Worm (Caenorhabditis elegans): Measurements from ENCODE around the gene let-858.

Gene let-858

DNA sequence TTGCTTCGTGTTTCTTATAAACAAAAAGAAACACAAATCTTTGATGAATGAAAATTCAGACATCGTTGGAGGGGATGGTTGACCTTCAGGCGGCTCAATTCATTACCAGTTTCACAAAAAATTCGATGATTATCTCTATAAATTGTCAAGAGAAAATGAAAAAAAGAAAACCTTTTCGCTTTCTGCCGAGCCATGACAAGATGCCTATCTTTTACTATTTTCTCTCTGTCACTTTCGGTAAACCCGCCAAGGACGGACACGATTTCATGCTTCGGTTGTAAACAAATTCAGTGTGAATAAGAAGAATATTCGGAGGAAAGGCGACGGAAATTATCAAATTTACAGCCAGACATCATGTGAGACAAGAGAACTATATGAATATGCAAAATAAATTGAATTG lies 1.5 kb upstream of the let-858 start:
- TF ChIP-seq nhr-25 (tag; optimal IDR thresholded peaks at IDR 0.05; ENCODE audit: borderline replicate concordance, insufficient read depth) (no peak), nhr-76 (tag; optimal IDR thresholded peaks at IDR 0.05) (no peak), zfp-2 (tag; optimal IDR thresholded peaks at IDR 0.05) (no peak), daf-16 (GFP tag; optimal IDR thresholded peaks at IDR 0.05) (no peak), daf-16 (tag; optimal IDR thresholded peaks at IDR 0.05) (no peak), ceh-82 (tag; optimal IDR thresholded peaks at IDR 0.05) (no peak)

DNA sequence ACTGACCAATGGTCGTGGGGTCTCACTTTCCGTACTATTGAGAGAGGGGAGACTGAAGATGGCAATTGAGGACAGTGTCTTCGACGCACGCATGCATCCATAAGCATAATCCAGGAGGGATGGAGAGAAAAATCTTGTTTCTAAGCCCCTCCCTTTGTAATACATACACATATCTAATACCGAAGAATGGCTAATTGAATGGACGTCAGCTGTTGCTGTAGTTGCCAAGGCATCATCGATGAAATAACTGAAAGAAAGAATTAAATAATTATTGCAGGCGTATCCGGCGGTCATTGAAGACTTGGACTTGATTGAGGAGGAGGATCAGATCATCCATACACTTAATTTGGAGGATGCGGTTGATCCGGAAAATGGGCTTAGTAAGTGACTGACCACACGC lies 3.4 kb downstream of the let-858 start, which contains the start of gene F33A8.7:
F33A8.7 (minus strand) TSS at position 101 of the 400 bp plus-strand sequence.
- TF ChIP-seq egl-27 (tag; optimal IDR thresholded peaks at IDR 0.05) = no peak
- no peak for TF ChIP-seq Y105C5A.15 (GFP tag; IDR thresholded peaks at IDR 0.05)
- TF ChIP-seq ztf-11 (tag; optimal IDR thresholded peaks at IDR 0.05) = no peak
- peak; percentile 5 for TF ChIP-seq aha-1 (tag)
- TF ChIP-seq ztf-7 (tag; optimal IDR thresholded peaks at IDR 0.05) = no peak
- no peak for TF ChIP-seq mes-2 (tag; optimal IDR thresholded peaks at IDR 0.05; ENCODE audit: poor library complexity, severe bottlenecking)
- no peak for TF ChIP-seq F49E8.2 (tag; optimal IDR thresholded peaks at IDR 0.05; ENCODE audit: borderline replicate concordance)
- no peak for TF ChIP-seq nhr-41 (GFP tag; IDR thresholded peaks at IDR 0.05)
- no peak for TF ChIP-seq lin-13 (GFP tag; optimal IDR thresholded peaks at IDR 0.05)
- no peak for TF ChIP-seq spr-1 (tag; optimal IDR thresholded peaks at IDR 0.05)
- no peak for TF ChIP-seq F37D6.2 (tag; optimal IDR thresholded peaks at IDR 0.05)
- TF ChIP-seq ZK546.5 (tag; optimal IDR thresholded peaks at IDR 0.05) = no peak
- TF ChIP-seq dmd-9 (GFP tag; IDR thresholded peaks at IDR 0.05) = no peak
- peak; percentile 25 for TF ChIP-seq nhr-48 (tag; optimal IDR thresholded peaks at IDR 0.05)
- no peak for TF ChIP-seq jun-1 (tag; optimal IDR thresholded peaks at IDR 0.05)
- no peak for TF ChIP-seq zip-2 (tag; optimal IDR thresholded peaks at IDR 0.05)

DNA sequence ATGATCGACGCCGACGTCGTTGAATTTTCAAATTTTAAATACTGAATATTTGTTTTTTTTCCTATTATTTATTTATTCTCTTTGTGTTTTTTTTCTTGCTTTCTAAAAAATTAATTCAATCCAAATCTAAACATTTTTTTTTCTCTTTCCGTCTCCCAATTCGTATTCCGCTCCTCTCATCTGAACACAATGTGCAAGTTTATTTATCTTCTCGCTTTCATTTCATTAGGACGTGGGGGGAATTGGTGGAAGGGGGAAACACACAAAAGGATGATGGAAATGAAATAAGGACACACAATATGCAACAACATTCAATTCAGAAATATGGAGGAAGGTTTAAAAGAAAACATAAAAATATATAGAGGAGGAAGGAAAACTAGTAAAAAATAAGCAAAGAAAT lies 5.6 kb downstream of the let-858 start:
- TF ChIP-seq zip-2 (tag; optimal IDR thresholded peaks at IDR 0.05) (no peak), Y5F2A.4 (GFP tag; optimal IDR thresholded peaks at IDR 0.05) (no peak), aha-1 (tag) (peak; percentile 71), ceh-20 (GFP tag; IDR thresholded peaks at IDR 0.05) (no peak), F44E2.7 (GFP tag; IDR thresholded peaks at IDR 0.05) (no peak), hlh-11 (tag; optimal IDR thresholded peaks at IDR 0.05) (no peak), fos-1 (tag; optimal IDR thresholded peaks at IDR 0.05) (no peak), unc-39 (tag; optimal IDR thresholded peaks at IDR 0.05) (no peak), unc-62 (GFP tag; optimal IDR thresholded peaks at IDR 0.05 in 1 of 2) (peak in 1 of 2 experiments; percentile 43), unc-62 (tag; optimal IDR thresholded peaks at IDR 0.05) (no peak), nhr-6 (tag; optimal IDR thresholded peaks at IDR 0.05) (no peak), saeg-2 (GFP tag; IDR thresholded peaks at IDR 0.05) (no peak)

DNA sequence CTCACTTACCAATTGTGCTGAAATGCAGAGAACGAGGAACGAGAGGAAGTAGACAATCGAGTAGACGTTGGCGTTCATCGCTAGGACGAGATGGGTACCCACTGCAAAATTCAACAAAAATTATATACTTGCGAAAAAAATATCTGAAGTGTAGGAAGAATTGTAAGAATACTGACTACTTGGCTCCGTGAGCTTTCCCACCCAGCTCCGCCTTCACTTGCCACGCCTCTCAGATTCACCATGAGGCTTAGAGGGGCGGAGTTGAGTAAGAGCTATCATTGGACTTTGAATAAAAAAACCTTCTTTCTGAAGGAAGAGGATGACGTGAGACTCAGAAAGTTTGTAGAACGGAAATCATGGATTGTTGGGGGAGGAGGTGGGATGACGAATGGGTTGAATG lies 8.1 kb downstream of the let-858 start, which contains the start of gene nlp-18:
nlp-18 (minus strand) TSS at position 101 of the 400 bp plus-strand sequence.
- peak; percentile 25 for TF ChIP-seq aha-1 (tag)
- TF ChIP-seq set-16 (GFP tag; IDR thresholded peaks at IDR 0.05) = no peak

DNA sequence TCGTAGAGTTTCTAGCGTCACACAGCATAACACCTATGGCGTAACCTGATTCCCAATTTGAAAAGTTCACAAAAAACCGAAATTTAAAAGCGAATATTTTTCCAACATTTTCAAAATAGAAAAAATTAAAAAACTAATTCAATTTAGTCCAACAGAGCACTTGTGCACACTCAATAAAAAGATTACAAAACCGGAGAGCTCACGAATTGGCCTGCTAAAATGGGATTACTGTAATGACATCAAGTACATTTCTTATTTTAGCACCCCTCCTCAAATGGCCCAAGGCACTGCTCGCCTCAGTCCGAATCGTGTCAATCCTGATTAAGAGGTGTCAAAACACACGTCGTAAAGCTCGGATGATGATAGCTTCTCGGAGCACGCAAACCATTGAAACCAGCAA lies 10.6 kb downstream of the let-858 start:
- TF ChIP-seq rbr-2 (tag; optimal IDR thresholded peaks at IDR 0.05) (no peak), unc-62 (GFP tag; optimal IDR thresholded peaks at IDR 0.05 in 1 of 2) (peak in 1 of 2 experiments; percentile 65), unc-62 (tag; optimal IDR thresholded peaks at IDR 0.05) (no peak)

DNA sequence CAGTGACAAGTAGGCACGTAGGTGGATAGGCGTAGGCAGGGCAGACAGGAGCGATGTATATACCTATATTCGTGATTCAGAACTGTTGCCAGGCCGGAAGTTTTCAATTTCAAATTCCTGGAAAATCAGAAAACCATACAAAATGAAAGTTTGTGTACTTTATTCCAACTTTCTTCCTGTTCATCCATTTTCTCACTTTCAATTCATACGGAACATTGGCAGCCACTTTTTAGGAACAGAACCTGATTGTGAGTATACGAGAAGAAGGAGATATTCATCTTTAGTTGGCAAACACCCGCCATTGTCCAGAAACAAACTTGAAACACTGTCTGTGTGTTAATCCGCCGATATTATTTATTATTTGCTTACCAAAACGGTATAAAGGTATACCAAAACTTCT lies 13.6 kb downstream of the let-858 start, which contains the start of gene srlf-15:
srlf-15 (plus strand) TSS at position 301 of the 400 bp plus-strand sequence.
- TF ChIP-seq ces-1 (GFP tag; optimal IDR thresholded peaks at IDR 0.05) (no peak), skn-1 (tag; optimal IDR thresholded peaks at IDR 0.05) (no peak), mxl-2 (GFP tag; conservative IDR thresholded peaks at IDR 0.05) (no peak), ztf-11 (tag; optimal IDR thresholded peaks at IDR 0.05) (no peak)
